Fruit fly (Drosophila melanogaster) whole organism, embryonic: ENCODE measurements around the gene RNF220.

Experiments
- Antp ChIP-seq: fragments of 200-800 bp; sonication (Bioruptor generic); optimal IDR thresholded peaks from 3 replicates; lab custom pipeline; 2016; ENCODE audit warnings: missing biosample characterization, missing genetic modification characterization
- Bgb ChIP-seq: fragments of 200-800 bp; sonication (Bioruptor generic); IDR thresholded peaks from 2 replicates; pipeline ENCODE4 v1.3.6; 2022; ENCODE audit warnings: missing biosample characterization, missing genetic modification characterization; ENCODE audit not compliant: partially characterized antibody
- C15 ChIP-seq: fragments of 200-800 bp; sonication (Bioruptor generic); IDR thresholded peaks from 3 replicates; pipeline ENCODE4 v1.3.6; 2022; ENCODE audit warnings: missing biosample characterization, missing genetic modification characterization
- CG10147 ChIP-seq: fragments of 200-800 bp; sonication (Bioruptor generic); optimal IDR thresholded peaks from 2 replicates; lab custom pipeline; 2019; ENCODE audit warnings: missing biosample characterization, mild to moderate bottlenecking, missing genetic modification characterization, moderate library complexity
- CG10321 ChIP-seq: fragments of 200-800 bp; sonication (Bioruptor generic); IDR thresholded peaks from 2 replicates; pipeline ENCODE4 v1.3.6; 2022; ENCODE audit warnings: missing biosample characterization, missing genetic modification characterization
- CG10462 ChIP-seq: fragments of 200-800 bp; sonication (Bioruptor generic); optimal IDR thresholded peaks from 2 replicates; lab custom pipeline; 2016; ENCODE audit warnings: missing biosample characterization, missing genetic modification characterization
- CG12155 ChIP-seq: fragments of 200-800 bp; sonication (Bioruptor generic); optimal IDR thresholded peaks from 3 replicates; lab custom pipeline; 2016; ENCODE audit warnings: missing biosample characterization, missing genetic modification characterization
- CG15514 ChIP-seq: fragments of 200-800 bp; sonication (Bioruptor generic); optimal IDR thresholded peaks from 3 replicates; lab custom pipeline; 2017; ENCODE audit warnings: missing biosample characterization, missing genetic modification characterization, mild to moderate bottlenecking, moderate library complexity, missing genetic modification reagents
- CG16813 ChIP-seq: fragments of 200-800 bp; sonication (Bioruptor generic); IDR thresholded peaks from 3 replicates; pipeline ENCODE4 v1.3.6; 2022; ENCODE audit warnings: missing biosample characterization, missing genetic modification characterization; ENCODE audit not compliant: partially characterized antibody
- CG17912 ChIP-seq: fragments of 200-800 bp; sonication (Bioruptor generic); optimal IDR thresholded peaks from 2 replicates; lab custom pipeline; 2018; ENCODE audit warnings: missing biosample characterization, mild to moderate bottlenecking, missing genetic modification characterization
- CG2116 ChIP-seq: fragments of 200-800 bp; sonication (Bioruptor generic); optimal IDR thresholded peaks from 3 replicates; lab custom pipeline; 2018; ENCODE audit warnings: missing biosample characterization, mild to moderate bottlenecking, missing genetic modification characterization
- CG2678 ChIP-seq: fragments of 200-800 bp; sonication (Bioruptor generic); optimal IDR thresholded peaks from 3 replicates; lab custom pipeline; 2019; ENCODE audit warnings: missing biosample characterization, mild to moderate bottlenecking, missing genetic modification characterization, moderate library complexity
- CG3281 ChIP-seq: fragments of 200-800 bp; sonication (Bioruptor generic); optimal IDR thresholded peaks from 3 replicates; lab custom pipeline; 2017; ENCODE audit warnings: missing biosample characterization, mild to moderate bottlenecking, missing genetic modification characterization
- CG3726 ChIP-seq: fragments of 200-800 bp; sonication (Bioruptor generic); IDR thresholded peaks from 3 replicates; pipeline ENCODE4, ENCODE4 v1.3.6; 2022; ENCODE audit warnings: missing biosample characterization, missing genetic modification characterization
- CG6175 ChIP-seq: fragments of 200-800 bp; sonication (Bioruptor generic); IDR thresholded peaks from 3 replicates; pipeline ENCODE4 v1.3.6; 2022; ENCODE audit warnings: missing biosample characterization, missing genetic modification characterization
- CG7963 ChIP-seq: fragments of 200-800 bp; sonication (Bioruptor generic); IDR thresholded peaks from 3 replicates; pipeline ENCODE4 v1.3.6; 2022; ENCODE audit warnings: missing biosample characterization, missing genetic modification characterization; ENCODE audit not compliant: partially characterized antibody
- CG8089 ChIP-seq: fragments of 200-800 bp; sonication (Bioruptor generic); optimal IDR thresholded peaks from 3 replicates; lab custom pipeline; 2016; ENCODE audit warnings: missing biosample characterization, missing genetic modification characterization
- CG8478 ChIP-seq: fragments of >200 bp; optimal IDR thresholded peaks from 2 replicates; lab custom pipeline; 2018
- CG8924 ChIP-seq: fragments of 200-800 bp; optimal IDR thresholded peaks from 3 replicates; lab custom pipeline; 2019; ENCODE audit warnings: missing biosample characterization, mild to moderate bottlenecking, missing genetic modification characterization, moderate library complexity
- Chrac-16 ChIP-seq: fragments of 200-800 bp; sonication (Bioruptor generic); optimal IDR thresholded peaks from 3 replicates; lab custom pipeline; 2016; ENCODE audit warnings: missing biosample characterization, missing genetic modification characterization
- CkIIα-i1 ChIP-seq: fragments of 200-800 bp; sonication (Bioruptor generic); IDR thresholded peaks from 2 replicates; pipeline ENCODE4 v1.3.6; 2022; ENCODE audit warnings: missing biosample characterization, missing genetic modification characterization
- Dref ChIP-seq: fragments of 200-800 bp; sonication (Bioruptor generic); IDR thresholded peaks from 2 replicates; pipeline ENCODE4 v1.3.6; 2022; ENCODE audit warnings: missing biosample characterization, missing genetic modification characterization
- Fer2 ChIP-seq: fragments of 200-800 bp; sonication (Bioruptor generic); optimal IDR thresholded peaks from 2 replicates; lab custom pipeline; 2018; ENCODE audit warnings: missing biosample characterization, mild to moderate bottlenecking, missing genetic modification characterization, moderate library complexity
- Hey ChIP-seq: fragments of 200-800 bp; sonication (Bioruptor generic); optimal IDR thresholded peaks from 3 replicates; lab custom pipeline; 2018; ENCODE audit warnings: missing biosample characterization, mild to moderate bottlenecking, missing genetic modification characterization
- Lpt ChIP-seq: fragments of >200 bp; optimal IDR thresholded peaks from 2 replicates; lab custom pipeline; 2018; ENCODE audit warnings: missing biosample characterization, missing genetic modification characterization
- Nf-YA ChIP-seq: fragments of 200-800 bp; sonication (Bioruptor generic); IDR thresholded peaks from 2 replicates; pipeline ENCODE4 v1.3.6; 2022; ENCODE audit warnings: missing biosample characterization, missing genetic modification characterization
- Opbp ChIP-seq: fragments of 200-800 bp; sonication (Bioruptor generic); IDR thresholded peaks from 3 replicates; pipeline ENCODE4 v1.3.6; 2022; ENCODE audit warnings: missing biosample characterization, missing genetic modification characterization; ENCODE audit not compliant: partially characterized antibody
- Rfx ChIP-seq: fragments of 200-800 bp; sonication (Bioruptor generic); IDR thresholded peaks from 2 replicates; pipeline ENCODE4 v1.3.6; 2022; ENCODE audit warnings: missing biosample characterization, missing genetic modification characterization
- Sry-δ ChIP-seq: fragments of 200-800 bp; sonication (Bioruptor generic); optimal IDR thresholded peaks from 2 replicates; lab custom pipeline; 2016; ENCODE audit warnings: missing biosample characterization, missing genetic modification characterization
- al ChIP-seq: fragments of 200-800 bp; sonication (Bioruptor generic); IDR thresholded peaks from 2 replicates; pipeline ENCODE4 v1.3.6; 2022; ENCODE audit warnings: missing biosample characterization, missing genetic modification characterization
- amos ChIP-seq: fragments of 200-800 bp; sonication (Bioruptor generic); IDR thresholded peaks from 2 replicates; pipeline ENCODE4 v1.3.6; 2022; ENCODE audit warnings: missing biosample characterization, missing genetic modification characterization; ENCODE audit not compliant: partially characterized antibody
- aop ChIP-seq: fragments of 200-800 bp; sonication (Bioruptor generic); IDR thresholded peaks from 2 replicates; pipeline ENCODE4 v1.3.6; 2022; ENCODE audit warnings: missing biosample characterization, missing genetic modification characterization
- bcd ChIP-seq: fragments of 200-800 bp; sonication (Bioruptor generic); optimal IDR thresholded peaks from 2 replicates; lab custom pipeline; 2017; ENCODE audit warnings: missing biosample characterization, mild to moderate bottlenecking, missing genetic modification characterization
- cwo ChIP-seq: fragments of 200-800 bp; sonication (Bioruptor generic); optimal IDR thresholded peaks from 3 replicates; lab custom pipeline; 2017; ENCODE audit warnings: missing biosample characterization, missing genetic modification characterization, mild to moderate bottlenecking, moderate library complexity, missing genetic modification reagents
- gfzf ChIP-seq: fragments of 200-800 bp; sonication (Bioruptor generic); optimal IDR thresholded peaks from 2 replicates; lab custom pipeline; 2016; ENCODE audit warnings: missing biosample characterization, mild to moderate bottlenecking, missing genetic modification characterization, moderate library complexity
- hb ChIP-seq: fragments of 200-800 bp; sonication (Bioruptor generic); IDR thresholded peaks from 3 replicates; pipeline ENCODE4 v1.3.6; 2022; ENCODE audit warnings: missing biosample characterization, missing genetic modification characterization; ENCODE audit not compliant: partially characterized antibody
- hth ChIP-seq: fragments of >200 bp; optimal IDR thresholded peaks from 2 replicates; lab custom pipeline; 2017; ENCODE audit warnings: inconsistent platforms
- mld ChIP-seq: fragments of 200-800 bp; sonication (Bioruptor generic); IDR thresholded peaks from 3 replicates; pipeline ENCODE4 v1.3.6; 2022; ENCODE audit warnings: missing biosample characterization, missing genetic modification characterization; ENCODE audit not compliant: partially characterized antibody
- nmo ChIP-seq: fragments of 200-800 bp; sonication (Bioruptor generic); optimal IDR thresholded peaks from 2 replicates; lab custom pipeline; 2018; ENCODE audit warnings: missing biosample characterization, mild to moderate bottlenecking, missing genetic modification characterization, moderate library complexity
- onecut ChIP-seq: fragments of 200-800 bp; sonication (Bioruptor generic); IDR thresholded peaks from 2 replicates; pipeline ENCODE4 v1.3.6; 2022; ENCODE audit warnings: missing biosample characterization, missing genetic modification characterization
- pfk ChIP-seq: fragments of 200-800 bp; sonication (Bioruptor generic); optimal IDR thresholded peaks from 2 replicates; lab custom pipeline; 2018; ENCODE audit warnings: missing biosample characterization, mild to moderate bottlenecking, missing genetic modification characterization, moderate library complexity
- pho ChIP-seq: fragments of 200-800 bp; sonication (Bioruptor generic); optimal IDR thresholded peaks from 2 replicates; lab custom pipeline; 2016; ENCODE audit warnings: missing biosample characterization, missing genetic modification characterization
- sc ChIP-seq, 3 experiments: fragments of >200 bp in 2 of 3; fragments of 200-800 bp in 1 of 3; sonication (Bioruptor generic) in 1 of 3; optimal IDR thresholded peaks; 2 replicates in 2 of 3; 3 replicates in 1 of 3; lab custom pipeline; 2017; ENCODE audit warnings: mild to moderate bottlenecking in 1 of 3, missing biosample characterization in 1 of 3, missing genetic modification characterization in 1 of 3, missing genetic modification reagents in 1 of 3
- sima ChIP-seq: fragments of 200-800 bp; sonication (Bioruptor generic); optimal IDR thresholded peaks from 2 replicates; lab custom pipeline; 2016; ENCODE audit warnings: missing biosample characterization, missing genetic modification characterization
- slbo ChIP-seq: fragments of 200-800 bp; sonication (Bioruptor generic); IDR thresholded peaks from 2 replicates; pipeline ENCODE4 v1.3.6; 2022; ENCODE audit warnings: missing biosample characterization, missing genetic modification characterization
- so ChIP-seq: fragments of 200-800 bp; sonication (Bioruptor generic); IDR thresholded peaks from 3 replicates; pipeline ENCODE4 v1.3.6; 2022; ENCODE audit warnings: missing biosample characterization, missing genetic modification characterization
- tio ChIP-seq: fragments of 200-800 bp; sonication (Bioruptor generic); optimal IDR thresholded peaks from 2 replicates; lab custom pipeline; 2017; ENCODE audit warnings: missing biosample characterization, missing genetic modification characterization, inconsistent platforms
- vfl ChIP-seq: fragments of 200-800 bp; sonication (Bioruptor generic); optimal IDR thresholded peaks from 2 replicates; lab custom pipeline; 2016; ENCODE audit warnings: missing biosample characterization, missing genetic modification characterization

Gene RNF220

dm6 chr3R:22753895-22754774 lies 27.9 kb upstream of the RNF220 start (continued):
- no peak for TF ChIP-seq CG8089
- TF ChIP-seq Chrac-16 (GFP tag; lab: Kevin White, UChicago): peak; percentile 26
- no peak for TF ChIP-seq pfk
- TF ChIP-seq CG12155 (GFP tag; lab: Kevin White, UChicago): peak; percentile 36
- TF ChIP-seq Dref: 0 out of 2 replicates have a peak, but pooled peaks have one; percentile 11
- peak; percentile 45 for TF ChIP-seq cwo (GFP tag; lab: Kevin White, UChicago)
- TF ChIP-seq amos (GFP tag; lab: Robert Waterston, UW): no peak; the same call in 1 of the 2 replicates
- no peak for TF ChIP-seq CG16813 (GFP tag; lab: Robert Waterston, UW)
- TF ChIP-seq CG6175 (GFP tag; lab: Robert Waterston, UW): peak; percentile 89
- TF ChIP-seq Rfx (GFP tag; lab: Robert Waterston, UW): peak; percentile 74
- TF ChIP-seq onecut (GFP tag; lab: Robert Waterston, UW): no peak; the same call in 1 of the 2 replicates
- TF ChIP-seq aop (GFP tag; lab: Robert Waterston, UW): no peak
- TF ChIP-seq Opbp (GFP tag; lab: Robert Waterston, UW): no peak
- TF ChIP-seq nmo (GFP tag; lab: Kevin White, UChicago): peak; percentile 78
- TF ChIP-seq sima: no peak
- TF ChIP-seq CG10462 (GFP tag; lab: Kevin White, UChicago): no peak
- TF ChIP-seq al (GFP tag; lab: Robert Waterston, UW): peak; percentile 17; the same call in 1 of the 2 replicates
- TF ChIP-seq CG2678 (tag; lab: Kevin White, UChicago): peak; percentile 81
- peak; percentile 30 for TF ChIP-seq CG2116 (GFP tag; lab: Kevin White, UChicago)
- TF ChIP-seq Bgb (GFP tag; lab: Robert Waterston, UW): peak; percentile 41; the same call in 1 of the 2 replicates
- TF ChIP-seq Fer2 (tag; lab: Kevin White, UChicago): peak; percentile 37
- peak; percentile 11 for TF ChIP-seq Antp (GFP tag; lab: Kevin White, UChicago)
- peak; percentile 57 for TF ChIP-seq CG8924 (tag; lab: Kevin White, UChicago)
- TF ChIP-seq CG10321: no peak
- peak; percentile 71 for TF ChIP-seq CG3281 (GFP tag; lab: Kevin White, UChicago)
- TF ChIP-seq tio (GFP tag; lab: Kevin White, UChicago): no peak
- no peak for TF ChIP-seq gfzf (GFP tag; lab: Kevin White, UChicago)
- peak; percentile 72 for TF ChIP-seq bcd (GFP tag; lab: Kevin White, UChicago)
- no peak for TF ChIP-seq Sry-δ
- TF ChIP-seq slbo: peak; percentile 74
- peak; percentile 64 for TF ChIP-seq CG15514 (GFP tag; lab: Kevin White, UChicago)
- TF ChIP-seq hb (GFP tag; lab: Robert Waterston, UW): no peak
- no peak for TF ChIP-seq Hey (tag; lab: Kevin White, UChicago)
- TF ChIP-seq vfl (GFP tag; lab: Kevin White, UChicago): no peak
- TF ChIP-seq mld (GFP tag; lab: Robert Waterston, UW): no peak
- no peak for TF ChIP-seq CG17912
- no peak for TF ChIP-seq Lpt
- TF ChIP-seq sc (optimal IDR thresholded peaks at IDR 0.05; lab: Kevin White, UChicago): no peak
- TF ChIP-seq sc (GFP tag; optimal IDR thresholded peaks at IDR 0.05; lab: Kevin White, UChicago): peak; percentile 32
- no peak for TF ChIP-seq CG3726
- TF ChIP-seq CG8478 (lab: Kevin White, UChicago): no peak
- TF ChIP-seq so (GFP tag; lab: Robert Waterston, UW): peak; percentile 24; the same call in 2 of the 3 replicates
- peak; percentile 56 for TF ChIP-seq pho (GFP tag; lab: Kevin White, UChicago)
- TF ChIP-seq CG7963 (GFP tag; lab: Robert Waterston, UW): no peak
- TF ChIP-seq C15 (GFP tag; lab: Robert Waterston, UW): no peak
- TF ChIP-seq Nf-YA: no peak
- TF ChIP-seq CkIIα-i1 (GFP tag; lab: Robert Waterston, UW): no peak
- TF ChIP-seq hth (lab: Kevin White, UChicago): no peak
- no peak for TF ChIP-seq CG10147 (GFP tag; lab: Kevin White, UChicago)
